Worm (Caenorhabditis elegans) whole organism, late embryonic: Measurements from ENCODE around the gene btb-2.
A peak's percentile ranks its signal among the peaks of the same experiment; 100 is the strongest.

Experiments
- C38D4.7 ChIP-seq: fragments of 200-800 bp; sonication (Bioruptor generic); optimal IDR thresholded peaks from 2 replicates; lab custom pipeline; 2018; ENCODE audit warnings: mild to moderate bottlenecking, missing genetic modification characterization, moderate library complexity, missing compliant biosample characterization
- K09A11.1 ChIP-seq: sonication (generic microtip); optimal IDR thresholded peaks from 2 replicates; lab custom pipeline; 2017; ENCODE audit warnings: antibody characterized with exemption, mild to moderate bottlenecking, missing genetic modification characterization, missing compliant biosample characterization; ENCODE audit not compliant: insufficient read depth
- T23F11.4 ChIP-seq: fragments of 200-800 bp; sonication (Bioruptor generic); optimal IDR thresholded peaks from 2 replicates; lab custom pipeline; 2018; ENCODE audit warnings: mild to moderate bottlenecking, missing genetic modification characterization, missing compliant biosample characterization
- Y22D7AL.16 ChIP-seq: sonication (generic microtip); optimal IDR thresholded peaks from 2 replicates; lab custom pipeline; 2016; ENCODE audit warnings: missing genetic modification characterization, missing compliant biosample characterization
- ama-1 ChIP-seq: fragments of 150-350 bp; optimal IDR thresholded peaks from 2 replicates; lab custom pipeline; 2014
- ceh-19 ChIP-seq: fragments of 200-800 bp; sonication (Bioruptor generic); optimal IDR thresholded peaks from 2 replicates; lab custom pipeline; 2018; ENCODE audit warnings: mild to moderate bottlenecking, missing genetic modification characterization, missing compliant biosample characterization
- ceh-22 ChIP-seq: sonication (generic microtip); optimal IDR thresholded peaks from 2 replicates; lab custom pipeline; 2017; ENCODE audit warnings: missing biosample characterization, missing genetic modification characterization
- ceh-30 ChIP-seq: fragments of 150-350 bp; optimal IDR thresholded peaks from 2 replicates; lab custom pipeline; 2014; ENCODE audit warnings: missing biosample characterization, missing genetic modification characterization
- ceh-31 ChIP-seq: sonication (generic microtip); optimal IDR thresholded peaks from 2 replicates; lab custom pipeline; 2016; ENCODE audit warnings: missing genetic modification characterization, missing compliant biosample characterization
- ceh-34 ChIP-seq: sonication (generic microtip); optimal IDR thresholded peaks from 2 replicates; lab custom pipeline; 2016; ENCODE audit warnings: mild to moderate bottlenecking, missing genetic modification characterization, missing compliant biosample characterization
- fkh-10 ChIP-seq: fragments of 150-350 bp; optimal IDR thresholded peaks from 2 replicates; lab custom pipeline; 2014; ENCODE audit warnings: missing biosample characterization, missing genetic modification reagents, missing genetic modification characterization
- hlh-13 ChIP-seq: fragments of 200-800 bp; sonication (Bioruptor generic); optimal IDR thresholded peaks from 2 replicates; lab custom pipeline; 2018; ENCODE audit warnings: mild to moderate bottlenecking, missing genetic modification characterization, missing compliant biosample characterization
- hlh-15 ChIP-seq: sonication (generic microtip); optimal IDR thresholded peaks from 2 replicates; lab custom pipeline; 2016; ENCODE audit warnings: missing genetic modification characterization, missing compliant biosample characterization
- hlh-30 ChIP-seq: sonication (generic microtip); optimal IDR thresholded peaks from 2 replicates; lab custom pipeline; 2017; ENCODE audit warnings: antibody characterized with exemption, missing genetic modification characterization, missing compliant biosample characterization; ENCODE audit not compliant: insufficient read depth
- hlh-6 ChIP-seq: sonication (generic microtip); optimal IDR thresholded peaks from 2 replicates; lab custom pipeline; 2016; ENCODE audit warnings: missing genotype, missing genetic modification characterization, missing compliant biosample characterization
- lin-11 ChIP-seq: fragments of 200-800 bp; sonication (Bioruptor generic); optimal IDR thresholded peaks from 2 replicates; lab custom pipeline; 2018; ENCODE audit warnings: mild to moderate bottlenecking, missing genetic modification characterization, missing compliant biosample characterization
- mec-3 ChIP-seq: sonication (generic microtip); optimal IDR thresholded peaks from 2 replicates; lab custom pipeline; 2016; ENCODE audit warnings: borderline replicate concordance, missing genetic modification characterization, missing compliant biosample characterization
- nfya-1 ChIP-seq: sonication (generic microtip); optimal IDR thresholded peaks from 2 replicates; lab custom pipeline; 2017; ENCODE audit warnings: missing genetic modification characterization, mild to moderate bottlenecking, missing compliant biosample characterization, antibody characterized with exemption, moderate library complexity
- odd-2 ChIP-seq: sonication (generic microtip); optimal IDR thresholded peaks from 2 replicates; lab custom pipeline; 2017; ENCODE audit warnings: antibody characterized with exemption, mild to moderate bottlenecking, missing genetic modification characterization, missing compliant biosample characterization
- pag-3 ChIP-seq: sonication (generic microtip); optimal IDR thresholded peaks from 2 replicates; lab custom pipeline; 2016; ENCODE audit warnings: missing compliant biosample characterization, missing genetic modification characterization, borderline replicate concordance
- pat-9 ChIP-seq: fragments of 200-800 bp; sonication (Bioruptor generic); optimal IDR thresholded peaks from 2 replicates; lab custom pipeline; 2018; ENCODE audit warnings: mild to moderate bottlenecking, missing genetic modification characterization, moderate library complexity, missing compliant biosample characterization
- pha-2 ChIP-seq: sonication (generic microtip); optimal IDR thresholded peaks from 2 replicates; lab custom pipeline; 2017; ENCODE audit warnings: mild to moderate bottlenecking, missing genetic modification characterization, missing compliant biosample characterization
- pha-4 ChIP-seq: fragments of 150-350 bp; optimal IDR thresholded peaks from 2 replicates; lab custom pipeline; 2018; ENCODE audit warnings: missing biosample characterization, missing genetic modification reagents, missing genetic modification characterization
- pqm-1 ChIP-seq: sonication (generic microtip); optimal IDR thresholded peaks from 2 replicates; lab custom pipeline; 2016; ENCODE audit warnings: missing genetic modification characterization, missing compliant biosample characterization
- ref-2 ChIP-seq: sonication (generic microtip); optimal IDR thresholded peaks from 2 replicates; lab custom pipeline; 2016; ENCODE audit warnings: missing genetic modification characterization, missing compliant biosample characterization
- rnt-1 ChIP-seq: sonication (generic microtip); optimal IDR thresholded peaks from 2 replicates; lab custom pipeline; 2016; ENCODE audit warnings: missing genetic modification characterization, missing compliant biosample characterization
- sdc-2 ChIP-seq: sonication (generic microtip); optimal IDR thresholded peaks from 2 replicates; lab custom pipeline; 2016; ENCODE audit warnings: missing genotype, missing genetic modification characterization, missing compliant biosample characterization
- sox-2 ChIP-seq: fragments of 200-800 bp; sonication (Bioruptor generic); IDR thresholded peaks from 2 replicates; pipeline ENCODE4 v1.3.6; 2022; ENCODE audit warnings: missing genetic modification reagents, missing genetic modification characterization, missing compliant biosample characterization
- tbx-2 ChIP-seq: sonication (generic microtip); optimal IDR thresholded peaks from 2 replicates; lab custom pipeline; 2016; ENCODE audit warnings: missing genetic modification characterization, missing compliant biosample characterization
- unc-3 ChIP-seq, 2 experiments: fragments of 200-800 bp in 1 of 2; sonication (Bioruptor generic) in 1 of 2; sonication (generic microtip) in 1 of 2; conservative IDR thresholded peaks in 1 of 2; optimal IDR thresholded peaks in 1 of 2; 2 replicates each; pipeline versions ENCODE4 v1.3.6 to Lab custom; 2016 to 2022; ENCODE audit warnings: missing compliant biosample characterization in 2 of 2, missing genetic modification characterization in 2 of 2, missing genetic modification reagents in 1 of 2
- unc-42 ChIP-seq: sonication (generic microtip); optimal IDR thresholded peaks from 2 replicates; lab custom pipeline; 2016; ENCODE audit warnings: missing genotype, missing genetic modification characterization, missing compliant biosample characterization
- unc-55 ChIP-seq: sonication (generic microtip); optimal IDR thresholded peaks from 2 replicates; lab custom pipeline; 2017; ENCODE audit warnings: missing biosample characterization, missing genetic modification reagents, missing genetic modification characterization
- ztf-16 ChIP-seq: sonication (generic microtip); optimal IDR thresholded peaks from 2 replicates; lab custom pipeline; 2017; ENCODE audit warnings: missing genetic modification characterization, missing compliant biosample characterization

Gene btb-2

DNA sequence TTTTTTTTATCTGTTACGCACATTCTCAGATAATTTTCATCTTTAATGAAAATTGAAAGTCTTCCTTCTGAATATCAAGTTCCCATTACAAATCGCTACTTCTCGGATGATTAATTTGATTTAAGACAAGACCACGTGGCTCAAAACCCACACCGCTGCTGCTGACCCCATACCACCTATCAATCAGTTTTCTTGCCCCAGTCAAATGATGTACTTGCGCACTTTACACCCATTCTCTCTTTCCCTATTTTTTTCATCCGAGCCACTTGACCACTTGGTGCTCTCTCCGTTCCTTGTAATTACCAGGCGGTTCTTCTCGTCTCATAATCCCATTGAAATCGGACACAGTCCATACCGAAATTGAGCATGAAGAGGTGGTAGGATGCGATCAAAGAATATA, 7.7 kb upstream of the btb-2 start:
- TF ChIP-seq ceh-22 (tag; lab: Kevin White, UChicago) (no peak), unc-55 (peak; percentile 52)

ce11 chrII:6398406-6398805, 3.3 kb upstream of the btb-2 start, which contains the start of gene zig-10:
TSS of gene zig-10 (plus strand) at chrII:6398706.
- TF ChIP-seq sdc-2 (tag; lab: Kevin White, UChicago): no peak
- TF ChIP-seq sox-2 (GFP tag; lab: Robert Waterston, UW): no peak
- TF ChIP-seq lin-11: no peak
- TF ChIP-seq ztf-16: no peak
- TF ChIP-seq ceh-19 (GFP tag; lab: Kevin White, UChicago): no peak
- TF ChIP-seq hlh-13 (GFP tag; lab: Kevin White, UChicago): no peak
- TF ChIP-seq ceh-22 (tag; lab: Kevin White, UChicago): no peak
- no peak for TF ChIP-seq odd-2 (tag; lab: Kevin White, UChicago)
- TF ChIP-seq tbx-2 (tag; lab: Kevin White, UChicago): no peak
- TF ChIP-seq K09A11.1 (tag; lab: Kevin White, UChicago): no peak
- TF ChIP-seq hlh-15: no peak
- TF ChIP-seq ama-1 (lab: Kevin White, UChicago): no peak
- TF ChIP-seq pha-2 (tag; lab: Kevin White, UChicago): no peak
- no peak for TF ChIP-seq fkh-10 (GFP tag; lab: Kevin White, UChicago)
- TF ChIP-seq unc-42 (tag; lab: Kevin White, UChicago): no peak
- no peak for TF ChIP-seq C38D4.7
- no peak for TF ChIP-seq Y22D7AL.16 (tag; lab: Kevin White, UChicago)

DNA sequence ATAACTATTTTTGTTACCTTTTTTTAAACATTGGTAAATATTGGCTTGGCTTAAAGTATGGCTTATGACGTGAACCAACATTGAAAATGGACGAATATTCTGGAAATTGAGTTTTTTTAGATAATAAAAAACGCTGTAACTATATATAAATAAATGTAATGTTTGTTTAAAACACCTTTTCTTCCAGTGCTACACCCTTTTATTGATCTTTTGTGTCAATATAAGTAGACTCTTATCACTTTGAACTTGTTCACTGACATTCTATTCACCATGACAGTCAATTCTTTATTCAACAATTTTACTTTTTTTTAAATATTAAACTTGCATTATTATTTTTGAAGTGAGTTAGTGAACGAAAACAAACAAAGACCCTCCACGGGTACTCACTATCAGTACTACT, 1.5 kb downstream of the btb-2 start, which contains the start of gene T25D10.1:
TSS of gene T25D10.1 (plus strand) at position 169 of the 400 bp plus-strand sequence.
- no peak for TF ChIP-seq ceh-30 (tag; lab: Kevin White, UChicago)

- TF ChIP-seq K09A11.1 (tag; lab: Kevin White, UChicago) (no peak), pag-3 (tag; lab: Kevin White, UChicago) (no peak), hlh-6 (tag; lab: Kevin White, UChicago) (no peak), pqm-1 (tag; lab: Kevin White, UChicago) (no peak), pat-9 (tag; lab: Kevin White, UChicago) (no peak)
Observed at ce11 chrII:6407279-6407678, 5.5 kb downstream of the btb-2 start, which contains the start of gene spp-11. TSS of gene spp-11 (minus strand) at chrII:6407379.

ce11 chrII:6409098-6409497, 7.3 kb downstream of the btb-2 start:
- TF ChIP-seq pqm-1 (tag; lab: Kevin White, UChicago): no peak
- no peak for TF ChIP-seq ceh-34 (tag; lab: Kevin White, UChicago)
- TF ChIP-seq nfya-1 (tag; lab: Kevin White, UChicago): no peak
- no peak for TF ChIP-seq pha-4 (tag; lab: Kevin White, UChicago)
- TF ChIP-seq mec-3 (tag; lab: Kevin White, UChicago): no peak
- TF ChIP-seq T23F11.4 (GFP tag; lab: Kevin White, UChicago): no peak
- no peak for TF ChIP-seq odd-2 (tag; lab: Kevin White, UChicago)
- peak; percentile 35 for TF ChIP-seq rnt-1 (tag; lab: Kevin White, UChicago)
- no peak for TF ChIP-seq ref-2 (tag; lab: Kevin White, UChicago)
- TF ChIP-seq hlh-30 (tag; lab: Kevin White, UChicago): no peak
- TF ChIP-seq ceh-31 (tag; lab: Kevin White, UChicago): peak; percentile 60
- TF ChIP-seq unc-3 (GFP tag; conservative IDR thresholded peaks at IDR 0.05; lab: Robert Waterston, UW): no peak
- TF ChIP-seq unc-3 (tag; optimal IDR thresholded peaks at IDR 0.05; lab: Kevin White, UChicago): no peak
